Worm (Caenorhabditis elegans) whole organism, L2 larva: ENCODE results near the gene W02D7.8.

Experiments used
- C34F6.9 ChIP-seq: fragments of 150-350 bp; optimal IDR thresholded peaks from 2 replicates; lab custom pipeline; 2014; ENCODE audit warnings: missing biosample characterization, missing genetic modification characterization
- F13H6.1 ChIP-seq: sonication (generic microtip); optimal IDR thresholded peaks from 2 replicates; lab custom pipeline; 2016; ENCODE audit warnings: missing genetic modification characterization, missing compliant biosample characterization
- R02D3.7 ChIP-seq: fragments of 150-350 bp; optimal IDR thresholded peaks from 2 replicates; lab custom pipeline; 2014; ENCODE audit warnings: missing biosample characterization, missing genetic modification characterization
- Y55F3AM.14 ChIP-seq: fragments of 200-800 bp; sonication (Bioruptor generic); optimal IDR thresholded peaks from 2 replicates; lab custom pipeline; 2018; ENCODE audit warnings: mild to moderate bottlenecking, missing genetic modification characterization, missing compliant biosample characterization
- ZK546.5 ChIP-seq: sonication (generic microtip); optimal IDR thresholded peaks from 2 replicates; lab custom pipeline; 2017; ENCODE audit warnings: missing biosample characterization, missing genetic modification characterization
- alr-1 ChIP-seq: fragments of 150-350 bp; optimal IDR thresholded peaks from 2 replicates; lab custom pipeline; 2014; ENCODE audit warnings: missing biosample characterization, missing genetic modification characterization
- aly-2 ChIP-seq: fragments of 150-350 bp; optimal IDR thresholded peaks from 2 replicates; lab custom pipeline; 2014; ENCODE audit warnings: missing biosample characterization, missing genetic modification characterization
- ama-1 ChIP-seq: fragments of 150-350 bp; optimal IDR thresholded peaks from 2 replicates; lab custom pipeline; 2018; ENCODE audit warnings: inconsistent platforms
- ceh-16 ChIP-seq: fragments of 150-350 bp; optimal IDR thresholded peaks from 2 replicates; lab custom pipeline; 2014; ENCODE audit warnings: missing biosample characterization, missing genetic modification characterization
- ceh-82 ChIP-seq: fragments of 150-350 bp; optimal IDR thresholded peaks from 2 replicates; lab custom pipeline; 2014; ENCODE audit warnings: missing biosample characterization, missing genetic modification characterization
- crh-2 ChIP-seq: sonication (generic microtip); optimal IDR thresholded peaks from 2 replicates; lab custom pipeline; 2017; ENCODE audit warnings: missing biosample characterization, missing genetic modification characterization
- dmd-4 ChIP-seq: sonication (generic microtip); optimal IDR thresholded peaks from 2 replicates; lab custom pipeline; 2017; ENCODE audit warnings: missing biosample characterization, missing genetic modification characterization
- elt-1 ChIP-seq: fragments of 150-350 bp; optimal IDR thresholded peaks from 2 replicates; lab custom pipeline; 2014; ENCODE audit warnings: missing biosample characterization, missing genetic modification characterization
- elt-3 ChIP-seq: sonication (generic microtip); optimal IDR thresholded peaks from 2 replicates; lab custom pipeline; 2017; ENCODE audit warnings: missing biosample characterization, missing genetic modification characterization
- fos-1 ChIP-seq: fragments of 150-350 bp; optimal IDR thresholded peaks from 2 replicates; lab custom pipeline; 2014; ENCODE audit warnings: missing biosample characterization, missing genetic modification characterization
- gmeb-1 ChIP-seq: fragments of 150-350 bp; optimal IDR thresholded peaks from 2 replicates; lab custom pipeline; 2014; ENCODE audit warnings: missing biosample characterization, missing genetic modification characterization
- lin-11 ChIP-seq: fragments of 150-350 bp; sonication (generic microtip); optimal IDR thresholded peaks from 2 replicates; lab custom pipeline; 2014; ENCODE audit warnings: missing biosample characterization, missing genetic modification characterization, inconsistent platforms, mixed read lengths
- lin-13 ChIP-seq: fragments of 150-350 bp; optimal IDR thresholded peaks from 2 replicates; lab custom pipeline; 2014; ENCODE audit warnings: missing biosample characterization, missing genetic modification reagents, missing genetic modification characterization
- lin-39 ChIP-seq: fragments of 150-350 bp; optimal IDR thresholded peaks from 2 replicates; lab custom pipeline; 2014; ENCODE audit warnings: missing biosample characterization, missing genetic modification reagents, missing genetic modification characterization
- mab-5 ChIP-seq: fragments of 150-350 bp; optimal IDR thresholded peaks from 2 replicates; lab custom pipeline; 2014; ENCODE audit warnings: missing biosample characterization, missing genetic modification characterization
- mdl-1 ChIP-seq, 2 experiments: fragments of 150-350 bp in 1 of 2; sonication (generic microtip) in 1 of 2; optimal IDR thresholded peaks; 2 replicates each; lab custom pipeline; 2017; ENCODE audit warnings: missing biosample characterization in 2 of 2, missing genetic modification characterization in 2 of 2
- nhr-10 ChIP-seq: sonication (generic microtip); optimal IDR thresholded peaks from 2 replicates; lab custom pipeline; 2017; ENCODE audit warnings: missing biosample characterization, missing genetic modification characterization
- nhr-11 ChIP-seq: fragments of 150-350 bp; optimal IDR thresholded peaks from 2 replicates; lab custom pipeline; 2014; ENCODE audit warnings: missing biosample characterization, missing genetic modification characterization
- nhr-12 ChIP-seq: fragments of 150-350 bp; optimal IDR thresholded peaks from 2 replicates; lab custom pipeline; 2014; ENCODE audit warnings: missing biosample characterization, missing genetic modification characterization
- nhr-129 ChIP-seq: fragments of 150-350 bp; optimal IDR thresholded peaks from 2 replicates; lab custom pipeline; 2014; ENCODE audit warnings: missing biosample characterization, missing genetic modification characterization
- nhr-23 ChIP-seq: fragments of 150-350 bp; optimal IDR thresholded peaks from 2 replicates; lab custom pipeline; 2014; ENCODE audit warnings: missing biosample characterization, missing genetic modification reagents, missing genetic modification characterization
- nhr-237 ChIP-seq: fragments of 150-350 bp; optimal IDR thresholded peaks from 2 replicates; lab custom pipeline; 2014; ENCODE audit warnings: missing biosample characterization, missing genetic modification characterization
- nhr-25 ChIP-seq: fragments of 150-350 bp; sonication (generic microtip); optimal IDR thresholded peaks from 3 replicates; lab custom pipeline; 2014; ENCODE audit warnings: missing biosample characterization, missing genetic modification characterization
- nhr-77 ChIP-seq: fragments of 150-350 bp; optimal IDR thresholded peaks from 2 replicates; lab custom pipeline; 2014; ENCODE audit warnings: missing biosample characterization, missing genetic modification characterization
- peb-1 ChIP-seq: fragments of 150-350 bp; optimal IDR thresholded peaks from 2 replicates; lab custom pipeline; 2014; ENCODE audit warnings: missing biosample characterization, missing genetic modification characterization
- sem-4 ChIP-seq: fragments of 150-350 bp; optimal IDR thresholded peaks from 2 replicates; lab custom pipeline; 2014; ENCODE audit warnings: missing biosample characterization, missing genetic modification reagents, missing genetic modification characterization
- skn-1 ChIP-seq: sonication (generic microtip); optimal IDR thresholded peaks from 2 replicates; lab custom pipeline; 2017; ENCODE audit warnings: missing biosample characterization, missing genetic modification characterization
- sma-3 ChIP-seq: sonication (generic microtip); optimal IDR thresholded peaks from 2 replicates; lab custom pipeline; 2016; ENCODE audit warnings: missing genetic modification reagents, missing genetic modification characterization, missing compliant biosample characterization
- sma-9 ChIP-seq, 2 experiments: fragments of 150-350 bp in 1 of 2; sonication (generic microtip) in 1 of 2; optimal IDR thresholded peaks; 2 replicates each; lab custom pipeline; 2014 to 2016; ENCODE audit warnings: missing genetic modification characterization in 2 of 2, mild to moderate bottlenecking in 1 of 2, missing biosample characterization in 1 of 2, missing compliant biosample characterization in 1 of 2, missing genetic modification reagents in 1 of 2, moderate library complexity in 1 of 2
- snpc-4 ChIP-seq: fragments of 150-350 bp; optimal IDR thresholded peaks from 2 replicates; lab custom pipeline; 2014; ENCODE audit warnings: missing biosample characterization, missing genetic modification characterization
- unc-39 ChIP-seq: fragments of 150-350 bp; optimal IDR thresholded peaks from 2 replicates; lab custom pipeline; 2014; ENCODE audit warnings: missing biosample characterization, missing genetic modification characterization
- unc-55 ChIP-seq: fragments of 150-350 bp; sonication (generic microtip); optimal IDR thresholded peaks from 3 replicates; lab custom pipeline; 2014; ENCODE audit warnings: missing biosample characterization, missing genetic modification reagents, missing genetic modification characterization
- ztf-1 ChIP-seq: fragments of 200-800 bp; sonication (Bioruptor generic); conservative IDR thresholded peaks from 2 replicates; pipeline ENCODE4 v1.3.6; 2022; ENCODE audit warnings: missing genetic modification characterization, missing compliant biosample characterization
- ztf-11 ChIP-seq: sonication (generic microtip); optimal IDR thresholded peaks from 2 replicates; lab custom pipeline; 2017; ENCODE audit warnings: missing biosample characterization, missing genetic modification characterization
- ztf-4 ChIP-seq: fragments of 150-350 bp; optimal IDR thresholded peaks from 2 replicates; lab custom pipeline; 2014; ENCODE audit warnings: missing biosample characterization, missing genetic modification characterization

Gene W02D7.8

ce11 chrV:8306366-8306765, at the start of gene W02D7.8:
Gene W02D7.8 (minus strand): TSS chrV:8306466.
- no peak for TF ChIP-seq ceh-16 (tag; lab: Kevin White, UChicago)
- no peak for TF ChIP-seq ceh-82
- no peak for TF ChIP-seq C34F6.9
- no peak for TF ChIP-seq crh-2 (tag; lab: Kevin White, UChicago)
- no peak for TF ChIP-seq elt-1 (tag; lab: Kevin White, UChicago)

ce11 chrV:8355435-8356212, 49.4 kb upstream of the W02D7.8 start, which contains the start of gene mom-2:
Gene mom-2 (plus strand): TSS chrV:8355988.
- TF ChIP-seq ztf-11 (tag; lab: Kevin White, UChicago) (no peak), nhr-237 (tag; lab: Kevin White, UChicago) (no peak), Y55F3AM.14 (no peak), ztf-4 (tag; lab: Kevin White, UChicago) (no peak), F13H6.1 (no peak), aly-2 (no peak), nhr-25 (tag; lab: Kevin White, UChicago) (no peak), gmeb-1 (tag; lab: Kevin White, UChicago) (no peak), nhr-77 (tag; lab: Kevin White, UChicago) (no peak), skn-1 (tag; lab: Kevin White, UChicago) (no peak), ama-1 (lab: Kevin White, UChicago) (no peak), nhr-11 (no peak), R02D3.7 (tag; lab: Kevin White, UChicago) (no peak), alr-1 (tag; lab: Kevin White, UChicago) (no peak), dmd-4 (no peak), C34F6.9 (no peak), lin-13 (no peak), ceh-16 (tag; lab: Kevin White, UChicago) (no peak)

- TF ChIP-seq nhr-23 (tag; lab: Kevin White, UChicago), result no peak
- TF ChIP-seq ztf-1, result no peak
- TF ChIP-seq ztf-11 (tag; lab: Kevin White, UChicago), result no peak
- no peak for TF ChIP-seq gmeb-1 (tag; lab: Kevin White, UChicago)
- no peak for TF ChIP-seq ceh-16 (tag; lab: Kevin White, UChicago)
- no peak for TF ChIP-seq Y55F3AM.14
- no peak for TF ChIP-seq peb-1 (tag; lab: Kevin White, UChicago)
- no peak for TF ChIP-seq dmd-4
- no peak for TF ChIP-seq nhr-77 (tag; lab: Kevin White, UChicago)
Measured at ce11 chrV:8351371-8351770, 45.1 kb upstream of the W02D7.8 start, which contains the start of gene srsx-22. Gene srsx-22 (plus strand): TSS chrV:8351671.

ce11 chrV:8349950-8350349, 43.7 kb upstream of the W02D7.8 start:
- no peak for TF ChIP-seq nhr-129
- no peak for TF ChIP-seq gmeb-1 (tag; lab: Kevin White, UChicago)
- TF ChIP-seq C34F6.9, result no peak
- no peak for TF ChIP-seq unc-55 (GFP tag; lab: Kevin White, UChicago)
- no peak for TF ChIP-seq lin-11
- no peak for TF ChIP-seq R02D3.7 (tag; lab: Kevin White, UChicago)
- no peak for TF ChIP-seq dmd-4
- TF ChIP-seq ama-1 (lab: Kevin White, UChicago), result no peak
- TF ChIP-seq unc-39, result no peak
- no peak for TF ChIP-seq fos-1 (tag; lab: Kevin White, UChicago)

ce11 chrV:8348959-8349389, 42.7 kb upstream of the W02D7.8 start:
- peak; percentile 77 for TF ChIP-seq unc-55 (GFP tag; lab: Kevin White, UChicago)
- TF ChIP-seq mab-5 (tag; lab: Kevin White, UChicago), result peak; percentile 47
- no peak for TF ChIP-seq lin-39 (tag; lab: Kevin White, UChicago)
- peak; percentile 56 for TF ChIP-seq nhr-25 (tag; lab: Kevin White, UChicago)
- TF ChIP-seq unc-39, result no peak
- peak; percentile 56 for TF ChIP-seq nhr-10
- TF ChIP-seq sem-4 (tag; lab: Kevin White, UChicago), result peak; percentile 29
- TF ChIP-seq snpc-4, result peak; percentile 99
- no peak for TF ChIP-seq C34F6.9
- TF ChIP-seq nhr-12, result no peak
- peak; percentile 94 for TF ChIP-seq sma-3 (GFP tag; lab: Kevin White, UChicago)
- no peak for TF ChIP-seq lin-11
- TF ChIP-seq mdl-1 (tag; optimal IDR thresholded peaks at IDR 0.05; lab: Kevin White, UChicago), result peak in 1 of 2 experiments; percentile 27
- no peak for TF ChIP-seq ceh-82
- TF ChIP-seq elt-3 (tag; lab: Kevin White, UChicago), result no peak
- peak; percentile 97 for TF ChIP-seq sma-9 (GFP tag; optimal IDR thresholded peaks at IDR 0.05; lab: Kevin White, UChicago)
- TF ChIP-seq sma-9 (tag; optimal IDR thresholded peaks at IDR 0.05; lab: Kevin White, UChicago), result no peak
- TF ChIP-seq nhr-11, result no peak
- TF ChIP-seq alr-1 (tag; lab: Kevin White, UChicago), result no peak
- no peak for TF ChIP-seq nhr-23 (tag; lab: Kevin White, UChicago)
- TF ChIP-seq nhr-237 (tag; lab: Kevin White, UChicago), result peak; percentile 69
- TF ChIP-seq crh-2 (tag; lab: Kevin White, UChicago), result peak; percentile 89
- peak; percentile 75 for TF ChIP-seq lin-13
- no peak for TF ChIP-seq elt-1 (tag; lab: Kevin White, UChicago)
- no peak for TF ChIP-seq skn-1 (tag; lab: Kevin White, UChicago)
- no peak for TF ChIP-seq nhr-77 (tag; lab: Kevin White, UChicago)
- TF ChIP-seq ZK546.5 (tag; lab: Kevin White, UChicago), result peak; percentile 13
- TF ChIP-seq peb-1 (tag; lab: Kevin White, UChicago), result no peak
- TF ChIP-seq ztf-4 (tag; lab: Kevin White, UChicago), result peak; percentile 62
- TF ChIP-seq nhr-129, result peak; percentile 64
- TF ChIP-seq Y55F3AM.14, result peak; percentile 73
- peak; percentile 89 for TF ChIP-seq F13H6.1
